Worm (Caenorhabditis elegans): Measurements from ENCODE around the gene clec-31.

Gene clec-31

DNA sequence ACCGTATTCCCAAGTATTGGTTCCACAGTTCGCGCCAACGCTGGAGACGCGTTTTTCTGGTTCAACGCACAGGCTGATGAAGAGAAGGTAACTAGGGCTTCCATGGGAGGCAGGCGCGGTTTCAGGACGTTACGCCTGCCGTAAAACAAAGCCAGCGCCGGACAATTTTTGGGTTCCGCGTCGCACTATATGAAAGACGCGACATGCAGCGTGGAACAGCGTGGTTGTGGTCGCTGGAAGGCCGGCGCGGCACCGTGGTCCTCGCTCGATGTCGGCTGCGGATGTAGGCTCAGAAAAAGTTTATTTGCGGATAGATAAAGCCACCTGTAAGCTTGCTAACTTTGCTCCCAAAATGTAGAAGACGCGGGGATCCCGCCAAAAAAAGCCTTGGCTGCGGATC lies 19.4 kb downstream of the clec-31 start:
- TF ChIP-seq elt-3 (tag; optimal IDR thresholded peaks at IDR 0.05) (no peak), skn-1 (tag; optimal IDR thresholded peaks at IDR 0.05) (no peak), ama-1 (optimal IDR thresholded peaks at IDR 0.05) (no peak), ceh-9 (tag; optimal IDR thresholded peaks at IDR 0.05) (no peak), nhr-77 (tag; optimal IDR thresholded peaks at IDR 0.05) (no peak), nhr-43 (tag; optimal IDR thresholded peaks at IDR 0.05; ENCODE audit: poor library complexity, severe bottlenecking) (no peak), lin-15B (tag; optimal IDR thresholded peaks at IDR 0.05) (no peak), ceh-82 (tag; optimal IDR thresholded peaks at IDR 0.05) (no peak)

- TF ChIP-seq sea-2 (GFP tag; optimal IDR thresholded peaks at IDR 0.05) = no peak
- TF ChIP-seq pha-4 (tag; optimal IDR thresholded peaks at IDR 0.05) = no peak
Measured at ce11 chrV:16836100-16836499, 21.8 kb downstream of the clec-31 start.

DNA sequence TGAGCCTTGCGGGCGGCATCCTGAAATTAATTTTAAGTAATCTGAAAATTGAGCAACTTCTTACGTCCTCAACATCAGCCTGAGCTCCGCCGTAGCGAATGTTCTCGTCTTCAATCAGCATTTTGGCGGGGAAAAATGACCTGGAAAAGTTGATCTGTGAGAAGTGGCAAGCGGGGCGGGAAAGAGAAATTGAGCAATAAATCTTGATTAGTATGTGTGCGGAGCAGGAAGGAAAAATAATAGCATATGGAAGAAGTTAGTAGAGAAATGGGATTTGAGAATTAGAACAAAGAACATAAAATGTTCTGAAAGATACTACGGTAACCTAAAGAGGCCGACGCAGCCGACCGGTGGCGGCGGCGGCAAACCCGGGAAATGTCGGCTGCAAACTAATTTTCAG lies 22.9 kb downstream of the clec-31 start, which contains the start of gene tni-3:
TSS of gene tni-3 (minus strand) at position 140 of the 400 bp plus-strand sequence.
- no peak for TF ChIP-seq nhr-237 (tag; optimal IDR thresholded peaks at IDR 0.05)
- no peak for TF ChIP-seq zag-1 (tag; optimal IDR thresholded peaks at IDR 0.05)
- no peak for TF ChIP-seq ztf-4 (tag; optimal IDR thresholded peaks at IDR 0.05)
- TF ChIP-seq mml-1 (tag; optimal IDR thresholded peaks at IDR 0.05) = no peak
- no peak for TF ChIP-seq pha-4 (tag; optimal IDR thresholded peaks at IDR 0.05)
- TF ChIP-seq nfya-1 (tag; optimal IDR thresholded peaks at IDR 0.05; ENCODE audit: insufficient read depth) = no peak
- no peak for TF ChIP-seq nhr-67 (tag; optimal IDR thresholded peaks at IDR 0.05)
- TF ChIP-seq lsy-12 (tag; optimal IDR thresholded peaks at IDR 0.05) = no peak
- TF ChIP-seq snpc-4 (tag; optimal IDR thresholded peaks at IDR 0.05) = no peak
- TF ChIP-seq daf-12 (tag; optimal IDR thresholded peaks at IDR 0.05) = no peak
- TF ChIP-seq lin-39 (tag; optimal IDR thresholded peaks at IDR 0.05) = no peak

ce11 chrV:16833672-16834071 lies 24.2 kb downstream of the clec-31 start:
- TF ChIP-seq nhr-76 (tag; optimal IDR thresholded peaks at IDR 0.05) (no peak), unc-39 (tag; optimal IDR thresholded peaks at IDR 0.05) (no peak)

DNA sequence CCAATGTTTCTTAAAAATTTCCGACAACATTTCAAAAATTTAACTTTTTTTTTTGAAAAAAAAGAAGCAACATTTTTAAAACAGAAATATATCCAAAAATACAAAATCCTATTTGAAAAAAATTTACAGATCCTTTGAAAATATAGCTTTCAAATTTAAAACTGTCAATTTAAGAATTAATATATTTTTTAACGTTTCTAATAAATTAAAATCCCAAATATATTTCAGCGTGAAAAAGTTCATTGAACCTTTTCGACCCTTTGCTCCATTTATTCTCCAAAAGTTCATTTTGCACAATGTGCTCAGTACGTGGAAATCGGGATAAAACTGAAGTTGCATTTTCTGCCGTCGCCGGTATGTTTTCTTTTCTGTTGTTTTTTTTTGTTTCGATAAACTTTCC lies 25.0 kb downstream of the clec-31 start, which contains the start of gene phy-3:
TSS of gene phy-3 (plus strand) at position 301 of the 400 bp plus-strand sequence.
- TF ChIP-seq mdl-1 (tag; optimal IDR thresholded peaks at IDR 0.05) (no peak), egl-27 (tag; optimal IDR thresholded peaks at IDR 0.05) (no peak), lin-39 (tag; optimal IDR thresholded peaks at IDR 0.05) (no peak)

DNA sequence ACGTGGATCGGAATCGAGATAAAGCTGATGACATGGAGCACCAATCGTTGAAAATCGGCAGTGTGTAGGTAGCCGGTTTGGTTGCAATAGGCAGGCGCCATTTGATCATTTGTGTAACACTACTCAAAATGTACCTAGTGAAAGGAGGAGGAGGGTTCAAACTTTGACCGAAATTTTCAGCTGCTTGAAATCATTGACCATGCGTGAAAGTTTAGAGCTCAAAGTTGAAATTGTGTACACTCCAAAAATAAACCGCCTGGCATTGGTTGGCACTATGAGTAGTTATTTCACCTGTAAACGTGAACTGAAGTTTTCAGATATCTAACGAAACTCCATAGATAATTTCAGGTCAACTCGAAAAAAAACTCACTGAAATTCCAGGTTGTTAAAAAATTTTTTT lies 26.0 kb downstream of the clec-31 start, which contains the start of gene srh-215:
TSS of gene srh-215 (minus strand) at position 101 of the 400 bp plus-strand sequence.
- TF ChIP-seq elt-3 (tag; optimal IDR thresholded peaks at IDR 0.05) = no peak

DNA sequence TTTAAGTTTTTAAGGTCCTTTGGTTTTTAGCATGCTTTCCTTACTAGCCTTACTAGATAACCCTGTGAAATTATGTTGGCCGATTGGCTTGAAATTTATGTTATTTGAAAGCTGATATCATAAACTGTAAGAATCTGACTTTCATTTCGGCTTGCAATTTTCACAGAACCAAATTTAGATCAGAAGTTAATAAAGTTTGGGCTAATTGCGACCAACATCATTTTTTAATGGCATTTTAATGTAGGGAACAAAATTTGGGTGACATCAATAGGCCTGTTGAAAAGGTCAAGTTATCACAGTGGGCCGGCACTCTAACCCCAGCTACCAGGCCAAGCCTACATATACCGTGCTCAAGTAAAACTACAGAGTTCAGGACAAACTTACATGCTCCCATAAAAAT lies 26.6 kb downstream of the clec-31 start:
- TF ChIP-seq elt-1 (tag; optimal IDR thresholded peaks at IDR 0.05) (no peak), elt-3 (tag; optimal IDR thresholded peaks at IDR 0.05) (no peak), mdl-1 (tag; optimal IDR thresholded peaks at IDR 0.05) (no peak), skn-1 (tag; optimal IDR thresholded peaks at IDR 0.05) (no peak), eor-1 (tag; optimal IDR thresholded peaks at IDR 0.05) (no peak), lin-39 (tag; optimal IDR thresholded peaks at IDR 0.05) (no peak), zag-1 (tag; optimal IDR thresholded peaks at IDR 0.05) (no peak), fos-1 (tag; optimal IDR thresholded peaks at IDR 0.05) (no peak), nhr-43 (tag; optimal IDR thresholded peaks at IDR 0.05; ENCODE audit: poor library complexity, severe bottlenecking) (no peak), nhr-28 (tag; optimal IDR thresholded peaks at IDR 0.05) (no peak), nhr-67 (tag; optimal IDR thresholded peaks at IDR 0.05) (no peak), unc-62 (GFP tag; optimal IDR thresholded peaks at IDR 0.05) (no peak), pqm-1 (tag; optimal IDR thresholded peaks at IDR 0.05) (no peak), elt-2 (tag; optimal IDR thresholded peaks at IDR 0.05) (no peak), mml-1 (tag; optimal IDR thresholded peaks at IDR 0.05) (no peak), lin-15B (tag; optimal IDR thresholded peaks at IDR 0.05) (no peak), nhr-77 (tag; optimal IDR thresholded peaks at IDR 0.05) (no peak), lsy-12 (tag; optimal IDR thresholded peaks at IDR 0.05) (no peak)

Measured in whole organism, L3 larva.